Worm (Caenorhabditis elegans) whole organism, L1 larva: ENCODE results near the gene EGAP2.1.
A peak's percentile ranks its signal among the peaks of the same experiment; 100 is the strongest.

Source experiments
- C16A3.4 ChIP-seq: fragments of 150-350 bp; optimal IDR thresholded peaks from 2 replicates; lab custom pipeline; 2014; ENCODE audit warnings: missing biosample characterization, missing genetic modification characterization
- alr-1 ChIP-seq: fragments of 200-800 bp; sonication (Bioruptor generic); optimal IDR thresholded peaks from 2 replicates; lab custom pipeline; 2018; ENCODE audit warnings: borderline replicate concordance, mild to moderate bottlenecking, missing genetic modification characterization, missing compliant biosample characterization
- ama-1 ChIP-seq: fragments of 150-350 bp; optimal IDR thresholded peaks from 2 replicates; lab custom pipeline; 2014
- ceh-63 ChIP-seq: fragments of 200-800 bp; sonication (Bioruptor generic); optimal IDR thresholded peaks from 2 replicates; lab custom pipeline; 2018; ENCODE audit warnings: mild to moderate bottlenecking, missing genetic modification characterization, missing compliant biosample characterization
- ceh-8 ChIP-seq: fragments of 200-800 bp; sonication (Bioruptor generic); optimal IDR thresholded peaks from 2 replicates; lab custom pipeline; 2018; ENCODE audit warnings: mild to moderate bottlenecking, missing genetic modification characterization, moderate library complexity, missing compliant biosample characterization
- ceh-82 ChIP-seq, 3 experiments: fragments of 150-350 bp in 1 of 3; sonication (generic microtip) in 2 of 3; optimal IDR thresholded peaks; 2 replicates each; lab custom pipeline; 2014 to 2017; ENCODE audit warnings: missing biosample characterization in 3 of 3, missing genetic modification characterization in 3 of 3
- elt-2 ChIP-seq: sonication (generic microtip); optimal IDR thresholded peaks from 2 replicates; lab custom pipeline; 2016; ENCODE audit warnings: missing genetic modification characterization, mild to moderate bottlenecking, inconsistent platforms, missing compliant biosample characterization, missing genetic modification reagents
- ets-5 ChIP-seq: fragments of 200-800 bp; sonication (Bioruptor generic); IDR thresholded peaks from 2 replicates; pipeline ENCODE4 v1.3.6; 2022; ENCODE audit warnings: missing genetic modification characterization, missing compliant biosample characterization
- fkh-10 ChIP-seq: sonication (generic microtip); optimal IDR thresholded peaks from 2 replicates; lab custom pipeline; 2017; ENCODE audit warnings: missing biosample characterization, missing genetic modification reagents, missing genetic modification characterization
- fkh-4 ChIP-seq: sonication (generic microtip); optimal IDR thresholded peaks from 2 replicates; lab custom pipeline; 2016; ENCODE audit warnings: missing compliant biosample characterization, missing genetic modification characterization, borderline replicate concordance
- fkh-8 ChIP-seq: sonication (generic microtip); optimal IDR thresholded peaks from 2 replicates; lab custom pipeline; 2016; ENCODE audit warnings: mild to moderate bottlenecking, missing genetic modification characterization, missing compliant biosample characterization
- fos-1 ChIP-seq: fragments of 150-350 bp; optimal IDR thresholded peaks from 2 replicates; lab custom pipeline; 2014; ENCODE audit warnings: missing biosample characterization, missing genetic modification characterization
- grh-1 ChIP-seq: fragments of 200-800 bp; sonication (Bioruptor generic); IDR thresholded peaks from 2 replicates; pipeline ENCODE4 v1.3.6; 2022; ENCODE audit warnings: missing genetic modification reagents, missing genetic modification characterization, missing compliant biosample characterization
- hlh-17 ChIP-seq: fragments of 200-800 bp; sonication (Bioruptor generic); optimal IDR thresholded peaks from 2 replicates; lab custom pipeline; 2018; ENCODE audit warnings: missing genetic modification characterization, mild to moderate bottlenecking, missing compliant biosample characterization, moderate library complexity, borderline replicate concordance
- hlh-4 ChIP-seq: sonication (generic microtip); optimal IDR thresholded peaks from 2 replicates; lab custom pipeline; 2016; ENCODE audit warnings: mild to moderate bottlenecking, missing genetic modification characterization, missing compliant biosample characterization
- irx-1 ChIP-seq: sonication (generic microtip); optimal IDR thresholded peaks from 2 replicates; lab custom pipeline; 2016; ENCODE audit warnings: missing genetic modification characterization, missing compliant biosample characterization
- isw-1 ChIP-seq: fragments of 200-800 bp; sonication (Bioruptor generic); IDR thresholded peaks from 2 replicates; pipeline ENCODE4 v1.3.6; 2022; ENCODE audit warnings: missing genetic modification characterization, missing compliant biosample characterization
- lin-14 ChIP-seq: fragments of 200-800 bp; sonication (Bioruptor generic); optimal IDR thresholded peaks from 2 replicates; lab custom pipeline; 2018; ENCODE audit warnings: mild to moderate bottlenecking, missing genetic modification characterization, moderate library complexity, missing compliant biosample characterization
- lin-15B ChIP-seq: fragments of 150-350 bp; sonication (generic microtip); optimal IDR thresholded peaks from 3 replicates; lab custom pipeline; 2014; ENCODE audit warnings: missing biosample characterization, missing genetic modification characterization
- lin-35 ChIP-seq, 2 experiments: fragments of 150-350 bp; optimal IDR thresholded peaks; 2 replicates each; lab custom pipeline; 2014; ENCODE audit warnings: missing biosample characterization in 2 of 2, missing genetic modification characterization in 2 of 2, missing genetic modification reagents in 2 of 2
- lin-39 ChIP-seq: fragments of 150-350 bp; optimal IDR thresholded peaks from 2 replicates; lab custom pipeline; 2014; ENCODE audit warnings: missing biosample characterization, missing genetic modification reagents, missing genetic modification characterization
- lir-3 ChIP-seq: sonication (generic microtip); optimal IDR thresholded peaks from 2 replicates; lab custom pipeline; 2016; ENCODE audit warnings: mild to moderate bottlenecking, missing genetic modification characterization, moderate library complexity, missing compliant biosample characterization; ENCODE audit not compliant: poor library complexity
- lsy-2 ChIP-seq, 2 experiments: fragments of 150-350 bp; optimal IDR thresholded peaks; 2 replicates each; lab custom pipeline; 2014; ENCODE audit warnings: missing biosample characterization in 2 of 2, missing genetic modification characterization in 2 of 2
- nhr-12 ChIP-seq: sonication (generic microtip); optimal IDR thresholded peaks from 2 replicates; lab custom pipeline; 2017; ENCODE audit warnings: missing biosample characterization, missing genetic modification characterization
- nhr-28 ChIP-seq: fragments of 150-350 bp; optimal IDR thresholded peaks from 2 replicates; lab custom pipeline; 2014; ENCODE audit warnings: missing biosample characterization, missing genetic modification characterization
- nhr-47 ChIP-seq: sonication (generic microtip); optimal IDR thresholded peaks from 2 replicates; lab custom pipeline; 2016; ENCODE audit warnings: mild to moderate bottlenecking, missing genetic modification characterization, moderate library complexity, missing compliant biosample characterization
- nhr-71 ChIP-seq: sonication (generic microtip); optimal IDR thresholded peaks from 2 replicates; lab custom pipeline; 2016; ENCODE audit warnings: mild to moderate bottlenecking, missing genetic modification characterization, moderate library complexity, missing compliant biosample characterization
- nhr-84 ChIP-seq: sonication (generic microtip); optimal IDR thresholded peaks from 2 replicates; lab custom pipeline; 2017; ENCODE audit warnings: missing biosample characterization, missing genetic modification characterization
- nhr-90 ChIP-seq: sonication (generic microtip); optimal IDR thresholded peaks from 2 replicates; lab custom pipeline; 2016; ENCODE audit warnings: mild to moderate bottlenecking, missing genetic modification characterization, missing compliant biosample characterization; ENCODE audit not compliant: poor library complexity
- pag-3 ChIP-seq: sonication (generic microtip); optimal IDR thresholded peaks from 2 replicates; lab custom pipeline; 2017; ENCODE audit warnings: missing genetic modification characterization, mild to moderate bottlenecking, missing compliant biosample characterization, antibody characterized with exemption, borderline replicate concordance; ENCODE audit not compliant: insufficient read depth
- pqm-1 ChIP-seq: sonication (generic microtip); optimal IDR thresholded peaks from 3 replicates; lab custom pipeline; 2017; ENCODE audit warnings: missing biosample characterization, missing genetic modification characterization
- skn-1 ChIP-seq: fragments of 150-350 bp; optimal IDR thresholded peaks from 2 replicates; lab custom pipeline; 2014; ENCODE audit warnings: missing biosample characterization, missing genetic modification characterization
- snpc-4 ChIP-seq: fragments of 150-350 bp; optimal IDR thresholded peaks from 2 replicates; lab custom pipeline; 2014; ENCODE audit warnings: missing biosample characterization, missing genetic modification characterization
- snu-23 ChIP-seq: sonication (generic microtip); optimal IDR thresholded peaks from 2 replicates; lab custom pipeline; 2016; ENCODE audit warnings: missing genetic modification characterization, missing compliant biosample characterization
- sox-4 ChIP-seq: sonication (generic microtip); optimal IDR thresholded peaks from 2 replicates; lab custom pipeline; 2016; ENCODE audit warnings: missing genetic modification characterization, missing compliant biosample characterization
- sptf-1 ChIP-seq: fragments of 150-350 bp; optimal IDR thresholded peaks from 2 replicates; lab custom pipeline; 2014; ENCODE audit warnings: missing biosample characterization, missing genetic modification characterization
- sup-37 ChIP-seq: fragments of 200-800 bp; sonication (Bioruptor generic); optimal IDR thresholded peaks from 2 replicates; lab custom pipeline; 2018; ENCODE audit warnings: mild to moderate bottlenecking, missing genetic modification characterization, missing compliant biosample characterization
- swsn-7 ChIP-seq: sonication (generic microtip); optimal IDR thresholded peaks from 2 replicates; lab custom pipeline; 2016; ENCODE audit warnings: missing genetic modification characterization, missing compliant biosample characterization
- tbx-2 ChIP-seq: sonication (generic microtip); optimal IDR thresholded peaks from 2 replicates; lab custom pipeline; 2016; ENCODE audit warnings: missing genetic modification characterization, missing compliant biosample characterization
- unc-130 ChIP-seq: fragments of 150-350 bp; optimal IDR thresholded peaks from 2 replicates; lab custom pipeline; 2017; ENCODE audit warnings: missing biosample characterization, missing genetic modification characterization, inconsistent platforms
- unc-62 ChIP-seq: fragments of 150-350 bp; optimal IDR thresholded peaks from 2 replicates; lab custom pipeline; 2014; ENCODE audit warnings: missing biosample characterization, missing genetic modification reagents, missing genetic modification characterization
- unc-86 ChIP-seq: sonication (generic microtip); optimal IDR thresholded peaks from 2 replicates; lab custom pipeline; 2016; ENCODE audit warnings: missing genetic modification characterization, missing compliant biosample characterization
- vab-15 ChIP-seq: sonication (generic microtip); optimal IDR thresholded peaks from 2 replicates; lab custom pipeline; 2017; ENCODE audit warnings: missing genotype, mild to moderate bottlenecking, missing genetic modification characterization, missing compliant biosample characterization
- xbp-1 ChIP-seq: sonication (generic microtip); optimal IDR thresholded peaks from 2 replicates; lab custom pipeline; 2016; ENCODE audit warnings: missing genetic modification characterization, missing compliant biosample characterization
- zag-1 ChIP-seq: fragments of 150-350 bp; optimal IDR thresholded peaks from 2 replicates; lab custom pipeline; 2014; ENCODE audit warnings: missing biosample characterization, missing genetic modification characterization
- ztf-11 ChIP-seq, 2 experiments: sonication (generic microtip); optimal IDR thresholded peaks; 2 replicates each; lab custom pipeline; 2016 to 2017; ENCODE audit warnings: missing genetic modification characterization in 2 of 2, missing biosample characterization in 1 of 2, missing compliant biosample characterization in 1 of 2
- ztf-4 ChIP-seq: fragments of 150-350 bp; optimal IDR thresholded peaks from 2 replicates; lab custom pipeline; 2014; ENCODE audit warnings: missing biosample characterization, missing genetic modification characterization

The EGAP2.1 gene

DNA sequence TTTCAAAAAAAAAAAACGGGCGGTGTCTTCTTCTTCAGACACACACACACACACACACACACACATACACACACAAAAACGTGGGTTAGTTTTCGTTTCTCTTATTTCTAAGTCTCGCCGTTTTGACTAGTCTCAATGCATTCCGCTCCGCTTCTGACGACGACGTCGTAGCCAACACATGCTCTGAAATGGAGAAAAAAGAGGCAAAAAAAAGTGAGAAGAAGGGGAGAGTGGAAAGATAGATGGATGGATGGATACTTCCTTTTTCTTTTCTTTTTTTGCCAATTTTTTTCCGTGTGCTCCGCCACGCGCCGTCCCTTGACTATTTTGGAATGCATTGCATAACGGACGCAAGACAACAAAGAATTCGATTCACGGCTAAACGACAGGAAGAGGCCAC lies 45.5 kb downstream of the EGAP2.1 start:
- TF ChIP-seq ceh-82 (tag; optimal IDR thresholded peaks at IDR 0.05; lab: Kevin White, UChicago) (peak in 1 of 3 experiments; percentile 19), lin-35 (GFP tag; optimal IDR thresholded peaks at IDR 0.05; lab: Kevin White, UChicago) (no peak), unc-86 (peak; percentile 46), fkh-8 (tag; lab: Kevin White, UChicago) (peak; percentile 37), unc-62 (GFP tag; lab: Kevin White, UChicago) (no peak), nhr-90 (tag; lab: Kevin White, UChicago) (no peak), lsy-2 (tag; optimal IDR thresholded peaks at IDR 0.05; lab: Kevin White, UChicago) (peak in 1 of 2 experiments; percentile 47), irx-1 (no peak), fkh-10 (GFP tag; lab: Kevin White, UChicago) (peak; percentile 74), isw-1 (GFP tag; lab: Robert Waterston, UW) (no peak), snpc-4 (no peak), lin-14 (GFP tag; lab: Kevin White, UChicago) (peak; percentile 90), snu-23 (peak; percentile 6), nhr-71 (tag; lab: Kevin White, UChicago) (peak; percentile 34)

DNA sequence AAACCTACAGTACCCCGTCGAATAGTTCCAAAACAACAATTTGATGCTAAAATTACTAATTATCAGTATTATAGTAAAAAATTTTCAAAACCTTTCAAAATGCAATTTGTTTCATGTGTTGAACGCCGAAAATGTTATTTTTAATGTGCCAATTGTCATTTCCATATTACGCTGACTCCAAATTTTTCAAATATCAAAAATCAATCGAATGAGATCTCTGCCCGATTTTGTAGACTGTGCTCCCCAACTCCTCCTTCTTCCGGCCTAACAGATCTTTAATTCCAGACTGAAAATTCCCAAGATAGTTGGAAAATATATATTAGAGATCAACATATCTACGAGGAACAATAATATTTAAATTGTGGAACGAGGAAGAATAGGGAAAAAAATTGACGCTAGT lies 46.6 kb downstream of the EGAP2.1 start:
- TF ChIP-seq ceh-8 (GFP tag; lab: Kevin White, UChicago), result no peak
- TF ChIP-seq ceh-63 (GFP tag; lab: Kevin White, UChicago), result no peak
- peak; percentile 28 for TF ChIP-seq ama-1 (lab: Kevin White, UChicago)
- TF ChIP-seq elt-2 (tag; lab: Kevin White, UChicago), result peak; percentile 22
- TF ChIP-seq lin-15B, result no peak
- no peak for TF ChIP-seq lir-3 (tag; lab: Kevin White, UChicago)
- no peak for TF ChIP-seq grh-1
- TF ChIP-seq isw-1 (GFP tag; lab: Robert Waterston, UW), result no peak

DNA sequence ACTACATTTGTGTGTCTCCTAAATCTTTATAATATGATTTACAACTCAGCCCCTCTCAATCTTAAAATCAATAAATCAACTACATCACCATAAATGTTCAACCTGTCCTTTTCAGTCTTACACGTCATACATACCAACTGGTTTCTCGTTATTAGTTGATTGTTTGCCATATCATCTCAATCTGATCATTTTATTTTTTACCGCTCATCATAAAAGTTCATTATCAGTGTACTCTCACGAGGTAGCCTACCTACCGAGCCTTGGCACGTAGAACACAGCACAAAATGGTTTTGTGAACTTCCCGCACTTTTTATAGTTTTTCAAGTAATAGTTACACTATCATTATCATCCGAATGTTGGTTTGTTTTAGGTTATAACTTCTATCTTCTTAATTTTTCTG lies 49.9 kb downstream of the EGAP2.1 start:
- TF ChIP-seq sup-37 (GFP tag; lab: Kevin White, UChicago) (no peak), ztf-4 (tag; lab: Kevin White, UChicago) (no peak), ama-1 (lab: Kevin White, UChicago) (no peak), grh-1 (peak; percentile 24; the same call in 1 of the 2 replicates), zag-1 (tag; lab: Kevin White, UChicago) (no peak), lir-3 (tag; lab: Kevin White, UChicago) (no peak), nhr-28 (no peak), vab-15 (tag; lab: Kevin White, UChicago) (no peak), unc-86 (no peak), lin-39 (tag; lab: Kevin White, UChicago) (no peak), xbp-1 (tag; lab: Kevin White, UChicago) (no peak), alr-1 (tag; lab: Kevin White, UChicago) (no peak), skn-1 (tag; lab: Kevin White, UChicago) (no peak), hlh-4 (tag; lab: Kevin White, UChicago) (no peak), tbx-2 (no peak), lin-35 (GFP tag; optimal IDR thresholded peaks at IDR 0.05; lab: Kevin White, UChicago) (peak in 1 of 2 experiments; percentile 29), ztf-11 (tag; optimal IDR thresholded peaks at IDR 0.05; lab: Kevin White, UChicago) (no peak), swsn-7 (tag; lab: Kevin White, UChicago) (no peak), nhr-71 (tag; lab: Kevin White, UChicago) (peak; percentile 17), ets-5 (GFP tag; lab: Robert Waterston, UW) (no peak), C16A3.4 (no peak), pag-3 (tag; lab: Kevin White, UChicago) (no peak), hlh-17 (GFP tag; lab: Kevin White, UChicago) (no peak), unc-130 (tag; lab: Kevin White, UChicago) (no peak), ceh-82 (tag; optimal IDR thresholded peaks at IDR 0.05; lab: Kevin White, UChicago) (no peak), irx-1 (no peak), sox-4 (no peak), nhr-90 (tag; lab: Kevin White, UChicago) (no peak), ceh-8 (GFP tag; lab: Kevin White, UChicago) (no peak), fkh-10 (GFP tag; lab: Kevin White, UChicago) (no peak), fkh-4 (tag; lab: Kevin White, UChicago) (no peak), nhr-84 (tag; lab: Kevin White, UChicago) (no peak), nhr-12 (tag; lab: Kevin White, UChicago) (no peak), nhr-47 (tag; lab: Kevin White, UChicago) (no peak), fos-1 (tag; lab: Kevin White, UChicago) (no peak), pqm-1 (no peak), snu-23 (no peak), sptf-1 (no peak)
